Fruit fly (Drosophila melanogaster) whole organism: Measurements from ENCODE around the gene jar.

ENCODE experiments used
- Dll ChIP-seq: fragments of >200 bp; optimal IDR thresholded peaks from 2 replicates; lab custom pipeline; 2017
- EcR ChIP-seq, 2 experiments: fragments of >200 bp; optimal IDR thresholded peaks; 2 replicates each; lab custom pipeline; 2017; ENCODE audit warnings: missing biosample characterization in 2 of 2, missing genetic modification characterization in 2 of 2, missing genetic modification reagents in 2 of 2
- pan ChIP-seq: fragments of >200 bp; optimal IDR thresholded peaks from 2 replicates; lab custom pipeline; 2017
- psq ChIP-seq: fragments of >200 bp; optimal IDR thresholded peaks from 2 replicates; lab custom pipeline; 2017

DNA sequence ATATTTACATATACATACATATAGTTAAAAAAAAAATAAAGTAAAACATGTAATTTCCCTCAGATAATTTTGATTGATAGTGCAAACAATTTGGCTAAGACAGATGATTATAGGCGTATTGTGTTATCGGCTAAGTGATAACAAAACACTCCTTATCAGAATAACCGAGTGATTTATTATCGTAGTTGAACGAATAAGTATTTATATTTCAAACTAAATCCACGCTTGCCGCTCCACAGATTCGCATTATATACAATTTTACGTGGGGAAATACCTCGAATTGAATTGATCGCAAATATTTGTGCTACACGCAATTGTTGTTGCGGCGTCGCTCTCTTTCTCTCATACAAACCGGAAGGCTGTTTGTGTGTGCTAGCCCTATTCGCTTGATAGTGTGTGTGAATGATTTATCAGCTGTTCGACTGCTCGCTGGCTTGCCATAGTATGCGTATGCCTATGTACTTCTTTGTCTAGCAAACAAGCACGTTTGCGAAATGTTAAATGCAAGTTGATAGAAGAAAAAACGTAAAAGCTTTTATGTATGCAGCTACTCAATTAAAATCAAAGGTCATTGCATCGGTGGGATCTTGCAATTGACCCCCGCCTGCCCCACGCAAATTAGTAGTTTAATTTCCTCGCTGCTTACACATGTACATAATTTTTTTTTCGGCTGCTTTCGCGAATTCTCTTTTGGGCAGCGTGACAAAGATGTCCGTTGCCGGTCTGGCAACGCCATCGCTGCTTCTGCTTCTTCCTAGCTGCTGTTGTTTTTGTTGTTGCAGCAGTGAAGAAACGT lies 37.5 kb downstream of the jar start:
- TF ChIP-seq EcR (GFP tag; optimal IDR thresholded peaks at IDR 0.05; lab: Kevin White, UChicago) (no peak), pan (no peak), psq (lab: Kevin White, UChicago) (no peak), Dll (no peak)
